Fruit fly (Drosophila melanogaster) whole organism, prepupa: Measurements from ENCODE around the gene HHEX.

ENCODE experiments used
- Blimp-1 ChIP-seq: fragments of 200-800 bp; sonication (Bioruptor generic); optimal IDR thresholded peaks from 3 replicates; lab custom pipeline; 2017; ENCODE audit warnings: missing biosample characterization, missing genetic modification characterization, mild to moderate bottlenecking, moderate library complexity, missing genetic modification reagents
- CG10631 ChIP-seq: fragments of 200-800 bp; sonication (Bioruptor generic); optimal IDR thresholded peaks from 2 replicates; lab custom pipeline; 2016; ENCODE audit warnings: missing biosample characterization, missing genetic modification characterization
- CG10669 ChIP-seq: fragments of 200-800 bp; sonication (Bioruptor generic); optimal IDR thresholded peaks from 3 replicates; lab custom pipeline; 2018; ENCODE audit warnings: missing biosample characterization, mild to moderate bottlenecking, missing genetic modification characterization, moderate library complexity
- CG11294 ChIP-seq: fragments of 200-800 bp; sonication (Bioruptor generic); IDR thresholded peaks from 2 replicates; pipeline ENCODE4 v1.3.6; 2022; ENCODE audit warnings: missing biosample characterization, missing genetic modification characterization
- CG11762 ChIP-seq: fragments of 200-800 bp; sonication (Bioruptor generic); optimal IDR thresholded peaks from 3 replicates; lab custom pipeline; 2016; ENCODE audit warnings: missing biosample characterization, missing genetic modification characterization; ENCODE audit not compliant: insufficient read depth
- CG15336 ChIP-seq: fragments of 200-800 bp; sonication (Bioruptor generic); IDR thresholded peaks from 2 replicates; pipeline ENCODE4 v1.3.6; 2022; ENCODE audit warnings: missing biosample characterization, missing genetic modification characterization
- CG1621 ChIP-seq: fragments of 200-800 bp; sonication (Bioruptor generic); optimal IDR thresholded peaks from 3 replicates; lab custom pipeline; 2018; ENCODE audit warnings: missing biosample characterization, mild to moderate bottlenecking, missing genetic modification characterization
- CG16779 ChIP-seq: fragments of 200-800 bp; sonication (Bioruptor generic); optimal IDR thresholded peaks from 3 replicates; lab custom pipeline; 2017; ENCODE audit warnings: missing biosample characterization, mild to moderate bottlenecking, missing genetic modification characterization
- CG3032 ChIP-seq: fragments of 200-800 bp; optimal IDR thresholded peaks from 2 replicates; lab custom pipeline; 2019; ENCODE audit warnings: missing biosample characterization, mild to moderate bottlenecking, missing genetic modification characterization, moderate library complexity
- CG31627 ChIP-seq: fragments of 200-800 bp; sonication (Bioruptor generic); optimal IDR thresholded peaks from 3 replicates; lab custom pipeline; 2016; ENCODE audit warnings: missing biosample characterization, missing genetic modification characterization
- CG32006 ChIP-seq: fragments of 200-800 bp; sonication (Bioruptor generic); optimal IDR thresholded peaks from 3 replicates; lab custom pipeline; 2017; ENCODE audit warnings: missing biosample characterization, mild to moderate bottlenecking, missing genetic modification characterization
- CG34406 ChIP-seq: fragments of 200-800 bp; sonication (Bioruptor generic); optimal IDR thresholded peaks from 3 replicates; lab custom pipeline; 2016; ENCODE audit warnings: missing biosample characterization, missing genetic modification characterization
- CG3919 ChIP-seq: fragments of 200-800 bp; sonication (Bioruptor generic); optimal IDR thresholded peaks from 3 replicates; lab custom pipeline; 2016; ENCODE audit warnings: missing biosample characterization, missing genetic modification characterization
- CG4318 ChIP-seq: fragments of 200-800 bp; sonication (Bioruptor generic); optimal IDR thresholded peaks from 3 replicates; lab custom pipeline; 2017; ENCODE audit warnings: missing biosample characterization, mild to moderate bottlenecking, missing genetic modification characterization
- CG6163 ChIP-seq: fragments of 200-800 bp; sonication (Bioruptor generic); IDR thresholded peaks from 3 replicates; pipeline ENCODE4 v1.3.6; 2022; ENCODE audit warnings: missing biosample characterization, missing genetic modification characterization
- CG6792 ChIP-seq: fragments of 200-800 bp; sonication (Bioruptor generic); optimal IDR thresholded peaks from 3 replicates; lab custom pipeline; 2016; ENCODE audit warnings: missing biosample characterization, missing genetic modification characterization
- CG6808 ChIP-seq: fragments of 200-800 bp; sonication (Bioruptor generic); optimal IDR thresholded peaks from 3 replicates; lab custom pipeline; 2017; ENCODE audit warnings: missing biosample characterization, missing genetic modification characterization, mild to moderate bottlenecking, moderate library complexity, missing genetic modification reagents
- CG6854 ChIP-seq: fragments of 200-800 bp; sonication (Bioruptor generic); optimal IDR thresholded peaks from 2 replicates; lab custom pipeline; 2017; ENCODE audit warnings: missing biosample characterization, mild to moderate bottlenecking, missing genetic modification characterization
- CG7368 ChIP-seq: fragments of 200-800 bp; sonication (Bioruptor generic); optimal IDR thresholded peaks from 3 replicates; lab custom pipeline; 2016; ENCODE audit warnings: missing biosample characterization, missing genetic modification characterization
- CG8319 ChIP-seq: fragments of 200-800 bp; sonication (Bioruptor generic); optimal IDR thresholded peaks from 3 replicates; lab custom pipeline; 2016; ENCODE audit warnings: missing biosample characterization, missing genetic modification characterization
- CG8632 ChIP-seq: fragments of 200-800 bp; sonication (Bioruptor generic); optimal IDR thresholded peaks from 3 replicates; lab custom pipeline; 2016; ENCODE audit warnings: missing biosample characterization, missing genetic modification characterization
- Eip75B ChIP-seq: fragments of 200-800 bp; sonication (Bioruptor generic); optimal IDR thresholded peaks from 3 replicates; lab custom pipeline; 2016; ENCODE audit warnings: missing biosample characterization, missing genetic modification characterization
- Eip78C ChIP-seq: fragments of 200-800 bp; sonication (Bioruptor generic); peaks from one replicate; lab custom pipeline; 2016; ENCODE audit warnings: missing biosample characterization, missing genetic modification characterization
- Eip93F ChIP-seq: fragments of 200-800 bp; sonication (Bioruptor generic); optimal IDR thresholded peaks from 2 replicates; lab custom pipeline; 2016; ENCODE audit warnings: missing biosample characterization, mild to moderate bottlenecking, missing genetic modification characterization
- Gug ChIP-seq: fragments of 200-800 bp; sonication (Bioruptor generic); IDR thresholded peaks from 2 replicates; pipeline ENCODE4 v1.3.6; 2022; ENCODE audit warnings: missing biosample characterization, missing genetic modification characterization
- Hr38 ChIP-seq: sonication (Bioruptor generic); optimal IDR thresholded peaks from 2 replicates; lab custom pipeline; 2016; ENCODE audit warnings: missing biosample characterization, missing genetic modification characterization
- Hr39 ChIP-seq: fragments of 200-800 bp; sonication (Bioruptor generic); optimal IDR thresholded peaks from 2 replicates; lab custom pipeline; 2016; ENCODE audit warnings: missing biosample characterization, missing genetic modification characterization
- Lpt ChIP-seq: fragments of 200-800 bp; sonication (Bioruptor generic); optimal IDR thresholded peaks from 3 replicates; lab custom pipeline; 2016; ENCODE audit warnings: missing biosample characterization, missing genetic modification characterization
- Met ChIP-seq: fragments of 200-800 bp; sonication (Bioruptor generic); optimal IDR thresholded peaks from 3 replicates; lab custom pipeline; 2016; ENCODE audit warnings: missing biosample characterization, missing genetic modification characterization
- OdsH ChIP-seq: fragments of 200-800 bp; sonication (Bioruptor generic); optimal IDR thresholded peaks from 3 replicates; lab custom pipeline; 2016; ENCODE audit warnings: missing biosample characterization, missing genetic modification characterization
- Smox ChIP-seq: fragments of 200-800 bp; sonication (Bioruptor generic); optimal IDR thresholded peaks from 3 replicates; lab custom pipeline; 2016; ENCODE audit warnings: missing biosample characterization, missing genetic modification characterization
- Sox102F ChIP-seq: fragments of 200-800 bp; sonication (Bioruptor generic); optimal IDR thresholded peaks from 2 replicates; lab custom pipeline; 2016; ENCODE audit warnings: missing biosample characterization, mild to moderate bottlenecking, missing genetic modification characterization
- Sox14 ChIP-seq: fragments of 200-800 bp; sonication (Bioruptor generic); optimal IDR thresholded peaks from 3 replicates; lab custom pipeline; 2016; ENCODE audit warnings: missing biosample characterization, missing genetic modification characterization
- Sox15 ChIP-seq: fragments of 200-800 bp; sonication (Bioruptor generic); optimal IDR thresholded peaks from 3 replicates; lab custom pipeline; 2016; ENCODE audit warnings: missing biosample characterization, missing genetic modification characterization
- dsx ChIP-seq: fragments of 200-800 bp; optimal IDR thresholded peaks from 3 replicates; lab custom pipeline; 2019; ENCODE audit warnings: missing biosample characterization, mild to moderate bottlenecking, missing genetic modification characterization, moderate library complexity; ENCODE audit not compliant: poor library complexity, severe bottlenecking
- eg ChIP-seq: fragments of 200-800 bp; sonication (Bioruptor generic); IDR thresholded peaks from 3 replicates; pipeline ENCODE4 v1.3.6; 2022; ENCODE audit warnings: missing biosample characterization, missing genetic modification characterization
- esn ChIP-seq: fragments of 200-800 bp; sonication (Bioruptor generic); optimal IDR thresholded peaks from 2 replicates; lab custom pipeline; 2016; ENCODE audit warnings: missing biosample characterization, mild to moderate bottlenecking, missing genetic modification characterization, moderate library complexity
- fd59A ChIP-seq: fragments of 200-800 bp; sonication (Bioruptor generic); optimal IDR thresholded peaks from 2 replicates; lab custom pipeline; 2017; ENCODE audit warnings: missing biosample characterization, mild to moderate bottlenecking, missing genetic modification characterization, missing genetic modification reagents
- fkh ChIP-seq: fragments of 200-800 bp; sonication (Bioruptor generic); optimal IDR thresholded peaks from 3 replicates; lab custom pipeline; 2017; ENCODE audit warnings: missing biosample characterization, mild to moderate bottlenecking, missing genetic modification characterization, moderate library complexity
- lz ChIP-seq: fragments of 200-800 bp; sonication (Bioruptor generic); optimal IDR thresholded peaks from 3 replicates; lab custom pipeline; 2016; ENCODE audit warnings: missing biosample characterization, missing genetic modification characterization
- pdm3 ChIP-seq: fragments of 200-800 bp; sonication (Bioruptor generic); optimal IDR thresholded peaks from 3 replicates; lab custom pipeline; 2016; ENCODE audit warnings: missing biosample characterization, missing genetic modification characterization
- salr ChIP-seq, 2 experiments: fragments of 200-800 bp; sonication (Bioruptor generic); optimal IDR thresholded peaks; 3 replicates each; lab custom pipeline; 2016 to 2018; ENCODE audit warnings: missing biosample characterization in 2 of 2, missing genetic modification characterization in 2 of 2, mild to moderate bottlenecking in 1 of 2
- spab ChIP-seq: fragments of 200-800 bp; sonication (Bioruptor generic); optimal IDR thresholded peaks from 2 replicates; lab custom pipeline; 2017; ENCODE audit warnings: missing biosample characterization, mild to moderate bottlenecking, missing genetic modification characterization, missing genetic modification reagents
- ss ChIP-seq, 2 experiments: fragments of 200-800 bp; sonication (Bioruptor generic); optimal IDR thresholded peaks; 2 replicates in 1 of 2; 3 replicates in 1 of 2; lab custom pipeline; 2017 to 2018; ENCODE audit warnings: mild to moderate bottlenecking in 2 of 2, missing biosample characterization in 2 of 2, missing genetic modification characterization in 2 of 2, moderate library complexity in 1 of 2
- svp ChIP-seq: fragments of 200-800 bp; sonication (Bioruptor generic); peaks from one replicate; lab custom pipeline; 2016; ENCODE audit warnings: missing biosample characterization, missing genetic modification characterization
- topi ChIP-seq: fragments of 200-800 bp; sonication (Bioruptor generic); optimal IDR thresholded peaks from 3 replicates; lab custom pipeline; 2016; ENCODE audit warnings: missing biosample characterization, missing genetic modification characterization
- vri ChIP-seq: fragments of 200-800 bp; sonication (Bioruptor generic); optimal IDR thresholded peaks from 3 replicates; lab custom pipeline; 2016; ENCODE audit warnings: missing biosample characterization, mild to moderate bottlenecking, missing genetic modification characterization

HHEX gene

dm6 chr3R:21111964-21112740 lies 31.4 kb upstream of the HHEX start (continued):
- peak; percentile 40; the same call in 1 of the 2 replicates for TF ChIP-seq CG15336 (GFP tag; lab: Robert Waterston, UW)
- TF ChIP-seq CG32006 (GFP tag; lab: Kevin White, UChicago) = peak; percentile 78
- peak; percentile 10 for TF ChIP-seq CG11762 (GFP tag; lab: Kevin White, UChicago)
- TF ChIP-seq fd59A = no peak
- TF ChIP-seq CG6854 (GFP tag; lab: Kevin White, UChicago) = no peak
- peak; percentile 7 for TF ChIP-seq CG8632 (GFP tag; lab: Kevin White, UChicago)
- peak; percentile 5 for TF ChIP-seq CG7368 (GFP tag; lab: Kevin White, UChicago)
- peak; percentile 42 for TF ChIP-seq lz (GFP tag; lab: Kevin White, UChicago)
- TF ChIP-seq eg = no peak; the same call in 2 of the 3 replicates
- peak; percentile 52 for TF ChIP-seq topi
- peak; percentile 80 for TF ChIP-seq Sox14 (GFP tag; lab: Kevin White, UChicago)
- no peak for TF ChIP-seq vri (GFP tag; lab: Kevin White, UChicago)
- no peak for TF ChIP-seq spab
- TF ChIP-seq Smox (GFP tag; lab: Kevin White, UChicago) = peak; percentile 54
- peak; percentile 49 for TF ChIP-seq CG3919 (GFP tag; lab: Kevin White, UChicago)
- peak; percentile 5 for TF ChIP-seq CG16779
- no peak for TF ChIP-seq CG11294 (GFP tag; lab: Robert Waterston, UW)
- TF ChIP-seq Met (GFP tag; lab: Kevin White, UChicago) = peak; percentile 71
- no peak for TF ChIP-seq Hr38 (GFP tag; lab: Kevin White, UChicago)
- 0 out of 3 replicates have a peak, but pooled peaks have one; percentile 25 for TF ChIP-seq CG6163 (GFP tag; lab: Robert Waterston, UW)
- TF ChIP-seq CG3032 = no peak
- peak; percentile 83 for TF ChIP-seq Eip78C (GFP tag; lab: Kevin White, UChicago)
- TF ChIP-seq Sox15 (GFP tag; lab: Kevin White, UChicago) = peak; percentile 49
- peak; percentile 42 for TF ChIP-seq CG4318 (GFP tag; lab: Kevin White, UChicago)
- no peak for TF ChIP-seq pdm3

- peak; percentile 52 for TF ChIP-seq svp (GFP tag; lab: Kevin White, UChicago)
- TF ChIP-seq CG10669 (GFP tag; lab: Kevin White, UChicago) = no peak
- no peak for TF ChIP-seq dsx (GFP tag; lab: Kevin White, UChicago)
- TF ChIP-seq ss (GFP tag; optimal IDR thresholded peaks at IDR 0.05; lab: Kevin White, UChicago) = no peak
- TF ChIP-seq vri (GFP tag; lab: Kevin White, UChicago) = no peak
- TF ChIP-seq CG6808 (GFP tag; lab: Kevin White, UChicago) = no peak
- TF ChIP-seq CG15336 (GFP tag; lab: Robert Waterston, UW) = no peak
- TF ChIP-seq CG6163 (GFP tag; lab: Robert Waterston, UW) = no peak; the same call in 2 of the 3 replicates
- TF ChIP-seq CG11762 (GFP tag; lab: Kevin White, UChicago) = peak; percentile 1
- no peak for TF ChIP-seq fd59A
- peak; percentile 47 for TF ChIP-seq Hr39 (GFP tag; lab: Kevin White, UChicago)
- TF ChIP-seq CG1621 = no peak
- peak; percentile 31 for TF ChIP-seq CG6792 (GFP tag; lab: Kevin White, UChicago)
- no peak for TF ChIP-seq Gug (GFP tag; lab: Robert Waterston, UW)
- TF ChIP-seq CG32006 (GFP tag; lab: Kevin White, UChicago) = peak; percentile 27
- TF ChIP-seq CG31627 (GFP tag; lab: Kevin White, UChicago) = peak; percentile 48
- no peak for TF ChIP-seq Eip75B (GFP tag; lab: Kevin White, UChicago)
- peak; percentile 54 for TF ChIP-seq topi
- peak; percentile 11 for TF ChIP-seq fkh (GFP tag; lab: Kevin White, UChicago)
- TF ChIP-seq CG11294 (GFP tag; lab: Robert Waterston, UW) = no peak
- no peak for TF ChIP-seq Blimp-1 (GFP tag; lab: Kevin White, UChicago)
- no peak for TF ChIP-seq CG16779
- peak; percentile 52 for TF ChIP-seq OdsH (GFP tag; lab: Kevin White, UChicago)
- TF ChIP-seq Lpt = no peak
- TF ChIP-seq CG6854 (GFP tag; lab: Kevin White, UChicago) = no peak
- TF ChIP-seq CG8319 = no peak
- peak; percentile 53 for TF ChIP-seq CG10631 (GFP tag; lab: Kevin White, UChicago)
- no peak for TF ChIP-seq CG34406 (GFP tag; lab: Kevin White, UChicago)
- TF ChIP-seq Sox102F (GFP tag; lab: Kevin White, UChicago) = peak; percentile 8
- no peak for TF ChIP-seq pdm3
- TF ChIP-seq esn (GFP tag; lab: Kevin White, UChicago) = peak; percentile 64
- TF ChIP-seq Eip93F (GFP tag; lab: Kevin White, UChicago) = no peak
- peak; percentile 48 for TF ChIP-seq CG3919 (GFP tag; lab: Kevin White, UChicago)
- no peak for TF ChIP-seq salr (GFP tag; optimal IDR thresholded peaks at IDR 0.05; lab: Kevin White, UChicago)
Observed at dm6 chr3R:21111046-21111480, 30.3 kb upstream of the HHEX start, which contains the start of gene Rab11. Rab11 (plus strand) TSS chr3R:21111408.
